Fruit fly (Drosophila melanogaster) whole organism, embryonic: ENCODE data around the gene Tsf2.
A peak's percentile ranks its signal among the peaks of the same experiment; 100 is the strongest.

Experiments
- CG11456 ChIP-seq: fragments of 200-800 bp; sonication (Bioruptor generic); IDR thresholded peaks from 3 replicates; pipeline ENCODE4 v1.3.6; 2022; ENCODE audit warnings: missing biosample characterization, missing genetic modification characterization
- CG13624 ChIP-seq: fragments of 200-800 bp; sonication (Bioruptor generic); optimal IDR thresholded peaks from 2 replicates; lab custom pipeline; 2016; ENCODE audit warnings: missing biosample characterization, missing genetic modification characterization
- CG13894 ChIP-seq: fragments of 200-800 bp; sonication (Bioruptor generic); optimal IDR thresholded peaks from 3 replicates; lab custom pipeline; 2018; ENCODE audit warnings: missing biosample characterization, mild to moderate bottlenecking, missing genetic modification characterization, moderate library complexity
- CG14441 ChIP-seq: fragments of 200-800 bp; sonication (Bioruptor generic); IDR thresholded peaks from 2 replicates; pipeline ENCODE4 v1.3.6; 2022; ENCODE audit warnings: missing biosample characterization, missing genetic modification characterization
- CG1529 ChIP-seq: fragments of 200-800 bp; sonication (Bioruptor generic); optimal IDR thresholded peaks from 3 replicates; lab custom pipeline; 2018; ENCODE audit warnings: missing biosample characterization, missing genetic modification characterization
- CG17612 ChIP-seq: fragments of 200-800 bp; sonication (Bioruptor generic); IDR thresholded peaks from 2 replicates; pipeline ENCODE4 v1.3.6; 2022; ENCODE audit warnings: missing biosample characterization, missing genetic modification characterization
- CG2889 ChIP-seq: fragments of 200-800 bp; sonication (Bioruptor generic); IDR thresholded peaks from 3 replicates; pipeline ENCODE4 v1.3.6; 2022; ENCODE audit warnings: missing biosample characterization, missing genetic modification characterization
- CG30020 ChIP-seq: fragments of 200-800 bp; optimal IDR thresholded peaks from 2 replicates; lab custom pipeline; 2019; ENCODE audit warnings: missing biosample characterization, mild to moderate bottlenecking, missing genetic modification characterization, moderate library complexity
- CG3726 ChIP-seq: fragments of 200-800 bp; sonication (Bioruptor generic); IDR thresholded peaks from 3 replicates; pipeline ENCODE4, ENCODE4 v1.3.6; 2022; ENCODE audit warnings: missing biosample characterization, missing genetic modification characterization
- CG3847 ChIP-seq: fragments of 200-800 bp; sonication (Bioruptor generic); IDR thresholded peaks from 2 replicates; pipeline ENCODE4 v1.3.6; 2022; ENCODE audit warnings: missing biosample characterization, missing genetic modification characterization
- CG3995 ChIP-seq: fragments of 200-800 bp; sonication (Bioruptor generic); optimal IDR thresholded peaks from 3 replicates; lab custom pipeline; 2016; ENCODE audit warnings: missing biosample characterization, missing genetic modification characterization
- CG4282 ChIP-seq: fragments of 200-800 bp; sonication (Bioruptor generic); optimal IDR thresholded peaks from 2 replicates; lab custom pipeline; 2016; ENCODE audit warnings: missing biosample characterization, missing genetic modification characterization
- CG4328 ChIP-seq: fragments of 200-800 bp; sonication (Bioruptor generic); optimal IDR thresholded peaks from 3 replicates; lab custom pipeline; 2017; ENCODE audit warnings: missing biosample characterization, missing genetic modification reagents, missing genetic modification characterization
- CG4360 ChIP-seq: fragments of 200-800 bp; sonication (Bioruptor generic); IDR thresholded peaks from 2 replicates; pipeline ENCODE4 v1.3.6; 2022; ENCODE audit warnings: missing biosample characterization, missing genetic modification characterization
- CG4707 ChIP-seq: fragments of 200-800 bp; sonication (Bioruptor generic); optimal IDR thresholded peaks from 2 replicates; lab custom pipeline; 2018; ENCODE audit warnings: missing biosample characterization, mild to moderate bottlenecking, missing genetic modification characterization, moderate library complexity
- CG6813 ChIP-seq: fragments of 200-800 bp; sonication (Bioruptor generic); optimal IDR thresholded peaks from 2 replicates; lab custom pipeline; 2017; ENCODE audit warnings: missing biosample characterization, missing genetic modification characterization, mild to moderate bottlenecking, moderate library complexity, missing genetic modification reagents
- CG7271 ChIP-seq: fragments of 200-800 bp; sonication (Bioruptor generic); optimal IDR thresholded peaks from 2 replicates; lab custom pipeline; 2018; ENCODE audit warnings: missing biosample characterization, mild to moderate bottlenecking, missing genetic modification characterization, moderate library complexity
- CG9609 ChIP-seq: fragments of 200-800 bp; sonication (Bioruptor generic); optimal IDR thresholded peaks from 3 replicates; lab custom pipeline; 2016; ENCODE audit warnings: missing biosample characterization, missing genetic modification characterization
- CG9817 ChIP-seq: fragments of 200-800 bp; sonication (Bioruptor generic); optimal IDR thresholded peaks from 2 replicates; lab custom pipeline; 2018; ENCODE audit warnings: missing biosample characterization, mild to moderate bottlenecking, missing genetic modification characterization, moderate library complexity
- CG9932 ChIP-seq: fragments of 200-800 bp; sonication (Bioruptor generic); IDR thresholded peaks from 2 replicates; pipeline ENCODE4 v1.3.6; 2022; ENCODE audit warnings: missing biosample characterization, missing genetic modification characterization
- CoRest ChIP-seq: fragments of 200-800 bp; sonication (Bioruptor generic); optimal IDR thresholded peaks from 3 replicates; lab custom pipeline; 2018; ENCODE audit warnings: missing biosample characterization, mild to moderate bottlenecking, missing genetic modification characterization, moderate library complexity
- Dbx ChIP-seq: fragments of 200-800 bp; sonication (Bioruptor generic); IDR thresholded peaks from 3 replicates; pipeline ENCODE4 v1.3.6; 2022; ENCODE audit warnings: missing biosample characterization, missing genetic modification characterization
- Dfd ChIP-seq, 2 experiments: fragments of >200 bp; optimal IDR thresholded peaks; 2 replicates each; lab custom pipeline; 2017; ENCODE audit warnings: missing biosample characterization in 2 of 2, missing genetic modification characterization in 2 of 2
- E2f2 ChIP-seq: fragments of 200-800 bp; sonication (Bioruptor generic); IDR thresholded peaks from 2 replicates; pipeline ENCODE4 v1.3.6; 2022; ENCODE audit warnings: missing biosample characterization, missing genetic modification characterization
- Ets97D ChIP-seq: fragments of 200-800 bp; sonication (Bioruptor generic); optimal IDR thresholded peaks from 3 replicates; lab custom pipeline; 2016; ENCODE audit warnings: missing biosample characterization, missing genetic modification characterization
- Fer3 ChIP-seq: fragments of 200-800 bp; sonication (Bioruptor generic); optimal IDR thresholded peaks from 2 replicates; lab custom pipeline; 2018; ENCODE audit warnings: missing biosample characterization, mild to moderate bottlenecking, missing genetic modification characterization, moderate library complexity
- Gug ChIP-seq: fragments of 200-800 bp; sonication (Bioruptor generic); IDR thresholded peaks from 4 replicates; pipeline ENCODE4 v1.3.6; 2022; ENCODE audit warnings: missing biosample characterization, missing genetic modification characterization
- HLH4C ChIP-seq: fragments of 200-800 bp; sonication (Bioruptor generic); IDR thresholded peaks from 3 replicates; pipeline ENCODE4 v1.3.6; 2022; ENCODE audit warnings: missing biosample characterization, missing genetic modification characterization; ENCODE audit not compliant: partially characterized antibody
- HLHmδ ChIP-seq: fragments of 200-800 bp; sonication (Bioruptor generic); optimal IDR thresholded peaks from 2 replicates; lab custom pipeline; 2018; ENCODE audit warnings: missing biosample characterization, mild to moderate bottlenecking, missing genetic modification characterization, moderate library complexity
- Lim3 ChIP-seq: fragments of 200-800 bp; sonication (Bioruptor generic); IDR thresholded peaks from 2 replicates; pipeline ENCODE4 v1.3.6; 2022; ENCODE audit warnings: missing biosample characterization, missing genetic modification characterization
- MESR4 ChIP-seq: fragments of 200-800 bp; sonication (Bioruptor generic); optimal IDR thresholded peaks from 2 replicates; lab custom pipeline; 2018; ENCODE audit warnings: missing biosample characterization, mild to moderate bottlenecking, missing genetic modification characterization, moderate library complexity
- Nf-YA ChIP-seq: fragments of 200-800 bp; sonication (Bioruptor generic); IDR thresholded peaks from 2 replicates; pipeline ENCODE4 v1.3.6; 2022; ENCODE audit warnings: missing biosample characterization, missing genetic modification characterization
- Oli ChIP-seq: fragments of 200-800 bp; sonication (Bioruptor generic); optimal IDR thresholded peaks from 2 replicates; lab custom pipeline; 2018; ENCODE audit warnings: missing biosample characterization, mild to moderate bottlenecking, missing genetic modification characterization, moderate library complexity
- Xbp1 ChIP-seq: fragments of 200-800 bp; sonication (Bioruptor generic); optimal IDR thresholded peaks from 3 replicates; lab custom pipeline; 2016; ENCODE audit warnings: missing biosample characterization, mild to moderate bottlenecking, missing genetic modification characterization
- ac ChIP-seq: fragments of 200-800 bp; sonication (Bioruptor generic); optimal IDR thresholded peaks from 3 replicates; lab custom pipeline; 2017; ENCODE audit warnings: missing biosample characterization, mild to moderate bottlenecking, missing genetic modification characterization
- aop ChIP-seq: fragments of 200-800 bp; sonication (Bioruptor generic); IDR thresholded peaks from 2 replicates; pipeline ENCODE4 v1.3.6; 2022; ENCODE audit warnings: missing biosample characterization, missing genetic modification characterization
- br ChIP-seq: fragments of >200 bp; optimal IDR thresholded peaks from 2 replicates; lab custom pipeline; 2017
- dmrt11E ChIP-seq: fragments of 200-800 bp; sonication (Bioruptor generic); optimal IDR thresholded peaks from 3 replicates; lab custom pipeline; 2018; ENCODE audit warnings: missing biosample characterization, mild to moderate bottlenecking, missing genetic modification characterization, moderate library complexity
- dpn ChIP-seq, 2 experiments: fragments of 200-800 bp; sonication (Bioruptor generic); optimal IDR thresholded peaks; 3 replicates each; lab custom pipeline; 2016; ENCODE audit warnings: missing biosample characterization in 2 of 2, missing genetic modification characterization in 2 of 2
- en ChIP-seq: fragments of 200-800 bp; sonication (Bioruptor generic); optimal IDR thresholded peaks from 2 replicates; lab custom pipeline; 2016; ENCODE audit warnings: missing biosample characterization, missing genetic modification characterization
- ind ChIP-seq: fragments of 200-800 bp; sonication (Bioruptor generic); optimal IDR thresholded peaks from 3 replicates; lab custom pipeline; 2016; ENCODE audit warnings: missing biosample characterization, missing genetic modification characterization
- knrl ChIP-seq: fragments of 200-800 bp; sonication (Bioruptor generic); IDR thresholded peaks from 3 replicates; pipeline ENCODE4 v1.3.6; 2022; ENCODE audit warnings: missing biosample characterization, missing genetic modification characterization; ENCODE audit not compliant: partially characterized antibody
- lbe ChIP-seq: fragments of 200-800 bp; sonication (Bioruptor generic); optimal IDR thresholded peaks from 2 replicates; lab custom pipeline; 2016; ENCODE audit warnings: missing biosample characterization, mild to moderate bottlenecking, missing genetic modification characterization
- nerfin-1 ChIP-seq: fragments of 200-800 bp; sonication (Bioruptor generic); optimal IDR thresholded peaks from 3 replicates; lab custom pipeline; 2019; ENCODE audit warnings: missing biosample characterization, mild to moderate bottlenecking, missing genetic modification characterization, moderate library complexity
- pfk ChIP-seq: fragments of 200-800 bp; sonication (Bioruptor generic); optimal IDR thresholded peaks from 2 replicates; lab custom pipeline; 2018; ENCODE audit warnings: missing biosample characterization, mild to moderate bottlenecking, missing genetic modification characterization, moderate library complexity
- repo ChIP-seq: fragments of 200-800 bp; sonication (Bioruptor generic); optimal IDR thresholded peaks from 2 replicates; lab custom pipeline; 2016; ENCODE audit warnings: missing biosample characterization, missing genetic modification characterization
- schlank ChIP-seq: fragments of 200-800 bp; sonication (Bioruptor generic); optimal IDR thresholded peaks from 2 replicates; lab custom pipeline; 2018; ENCODE audit warnings: missing biosample characterization, mild to moderate bottlenecking, missing genetic modification characterization
- seq ChIP-seq: fragments of 200-800 bp; sonication (Bioruptor generic); IDR thresholded peaks from 2 replicates; pipeline ENCODE4 v1.3.6; 2022; ENCODE audit warnings: missing biosample characterization, missing genetic modification characterization
- tna ChIP-seq: fragments of 200-800 bp; sonication (Bioruptor generic); IDR thresholded peaks from 2 replicates; pipeline ENCODE4 v1.3.6; 2022; ENCODE audit warnings: missing biosample characterization, missing genetic modification characterization; ENCODE audit not compliant: partially characterized antibody
- tup ChIP-seq: fragments of 200-800 bp; sonication (Bioruptor generic); optimal IDR thresholded peaks from 2 replicates; lab custom pipeline; 2016; ENCODE audit warnings: missing biosample characterization, mild to moderate bottlenecking, missing genetic modification characterization, moderate library complexity
- usp ChIP-seq: fragments of >200 bp; optimal IDR thresholded peaks from 2 replicates; lab custom pipeline; 2017; ENCODE audit warnings: missing biosample characterization, missing genetic modification characterization
- yki ChIP-seq: fragments of >200 bp; optimal IDR thresholded peaks from 3 replicates; lab custom pipeline; 2018

Gene Tsf2

dm6 chr3L:12482917-12483316 is 50.6 kb downstream of the Tsf2 start (continued):
- no peak for TF ChIP-seq tna (GFP tag; lab: Robert Waterston, UW)
- no peak for TF ChIP-seq CG4282 (GFP tag; lab: Kevin White, UChicago)
- TF ChIP-seq tup (GFP tag; lab: Kevin White, UChicago) = no peak
- TF ChIP-seq yki = no peak
- peak; percentile 23 for TF ChIP-seq CG13624
- TF ChIP-seq dpn (GFP tag; optimal IDR thresholded peaks at IDR 0.05; lab: Kevin White, UChicago) = peak; percentile 57 to 66
- TF ChIP-seq CG3726 = no peak
- TF ChIP-seq Nf-YA (GFP tag; lab: Robert Waterston, UW) = no peak
- no peak; the same call in 1 of the 2 replicates for TF ChIP-seq CG17612
- TF ChIP-seq seq = peak; percentile 61
- TF ChIP-seq Gug = no peak; the same call in 2 of the 4 replicates
- TF ChIP-seq CG9609 (GFP tag; lab: Kevin White, UChicago) = peak; percentile 15
- no peak for TF ChIP-seq CG3995 (GFP tag; lab: Kevin White, UChicago)
- TF ChIP-seq CG4707 (GFP tag; lab: Kevin White, UChicago) = no peak
- TF ChIP-seq CG6813 (GFP tag; lab: Kevin White, UChicago) = no peak
- no peak for TF ChIP-seq br
- no peak for TF ChIP-seq usp (GFP tag; lab: Kevin White, UChicago)
- TF ChIP-seq repo = peak; percentile 17
- no peak for TF ChIP-seq MESR4
- peak; percentile 8; the same call in 1 of the 2 replicates for TF ChIP-seq E2f2 (GFP tag; lab: Robert Waterston, UW)
- no peak for TF ChIP-seq ac (GFP tag; lab: Kevin White, UChicago)
- no peak for TF ChIP-seq CG13894 (tag; lab: Kevin White, UChicago)
- TF ChIP-seq knrl (GFP tag; lab: Robert Waterston, UW) = no peak
- peak; percentile 72 for TF ChIP-seq ind (GFP tag; lab: Kevin White, UChicago)
- peak; percentile 54 for TF ChIP-seq dmrt11E
- peak; percentile 57; the same call in 1 of the 3 replicates for TF ChIP-seq Dbx (GFP tag; lab: Robert Waterston, UW)
- TF ChIP-seq en (GFP tag; lab: Kevin White, UChicago) = no peak
- TF ChIP-seq CG14441 (GFP tag; lab: Robert Waterston, UW) = peak; percentile 60
- peak in 1 of 2 experiments; percentile 1 for TF ChIP-seq Dfd (GFP tag; optimal IDR thresholded peaks at IDR 0.05; lab: Kevin White, UChicago)
- peak; percentile 84 for TF ChIP-seq Oli (tag; lab: Kevin White, UChicago)
- TF ChIP-seq aop = no peak
- TF ChIP-seq Ets97D (GFP tag; lab: Kevin White, UChicago) = peak; percentile 30
- TF ChIP-seq pfk (GFP tag; lab: Kevin White, UChicago) = no peak
- peak; percentile 55 for TF ChIP-seq CG3847
- TF ChIP-seq CG9817 (tag; lab: Kevin White, UChicago) = peak; percentile 43
- no peak for TF ChIP-seq CG4360 (GFP tag; lab: Robert Waterston, UW)
- peak; percentile 89 for TF ChIP-seq CoRest (tag; lab: Kevin White, UChicago)
- no peak for TF ChIP-seq CG4328 (GFP tag; lab: Kevin White, UChicago)
- no peak for TF ChIP-seq HLHmδ (GFP tag; lab: Kevin White, UChicago)
- no peak for TF ChIP-seq CG2889
- TF ChIP-seq CG11456 (GFP tag; lab: Robert Waterston, UW) = no peak
- peak; percentile 75 for TF ChIP-seq nerfin-1 (tag; lab: Kevin White, UChicago)
- TF ChIP-seq schlank (tag; lab: Kevin White, UChicago) = no peak
- peak; percentile 82 for TF ChIP-seq Xbp1 (GFP tag; lab: Kevin White, UChicago)
- no peak for TF ChIP-seq CG7271 (tag; lab: Kevin White, UChicago)
- TF ChIP-seq lbe (GFP tag; lab: Kevin White, UChicago) = no peak
- TF ChIP-seq CG30020 (tag; lab: Kevin White, UChicago) = no peak
- no peak for TF ChIP-seq CG9932 (GFP tag; lab: Robert Waterston, UW)
- TF ChIP-seq Lim3 (GFP tag; lab: Robert Waterston, UW) = 0 out of 2 replicates have a peak, but pooled peaks have one; percentile 14
- TF ChIP-seq HLH4C (GFP tag; lab: Robert Waterston, UW) = no peak
- TF ChIP-seq CG1529 (GFP tag; lab: Kevin White, UChicago) = peak; percentile 71
- TF ChIP-seq Fer3 (tag; lab: Kevin White, UChicago) = peak; percentile 64
